Fruit fly (Drosophila melanogaster) whole organism, pupa: ENCODE measurements around the gene Uba5.

Experiments used
- CG13204 ChIP-seq: fragments of 200-800 bp; sonication (Bioruptor generic); optimal IDR thresholded peaks from 2 replicates; lab custom pipeline; 2018; ENCODE audit warnings: missing biosample characterization, mild to moderate bottlenecking, missing genetic modification characterization, moderate library complexity
- CG15710 ChIP-seq: fragments of 200-800 bp; sonication (Bioruptor generic); optimal IDR thresholded peaks from 2 replicates; lab custom pipeline; 2018; ENCODE audit warnings: missing biosample characterization, mild to moderate bottlenecking, missing genetic modification characterization, moderate library complexity
- CG17806 ChIP-seq: fragments of 200-800 bp; sonication (Bioruptor generic); optimal IDR thresholded peaks from 2 replicates; lab custom pipeline; 2018; ENCODE audit warnings: missing biosample characterization, mild to moderate bottlenecking, missing genetic modification characterization, moderate library complexity
- CG32121 ChIP-seq: fragments of 200-800 bp; sonication (Bioruptor generic); IDR thresholded peaks from 2 replicates; pipeline ENCODE4 v1.3.6; 2022; ENCODE audit warnings: missing biosample characterization, missing genetic modification characterization
- CG34367 ChIP-seq: fragments of 200-800 bp; sonication (Bioruptor generic); optimal IDR thresholded peaks from 2 replicates; lab custom pipeline; 2018; ENCODE audit warnings: missing biosample characterization, mild to moderate bottlenecking, missing genetic modification characterization
- CG4496 ChIP-seq: fragments of 200-800 bp; sonication (Bioruptor generic); IDR thresholded peaks from 3 replicates; pipeline ENCODE4 v1.3.6; 2022; ENCODE audit warnings: missing biosample characterization, missing genetic modification characterization
- EcR ChIP-seq: fragments of 200-800 bp; sonication (Bioruptor generic); optimal IDR thresholded peaks from 3 replicates; lab custom pipeline; 2019; ENCODE audit warnings: missing biosample characterization, missing genetic modification characterization, mild to moderate bottlenecking, moderate library complexity, missing genetic modification reagents
- Ets98B ChIP-seq: fragments of 200-800 bp; sonication (Bioruptor generic); IDR thresholded peaks from 2 replicates; pipeline ENCODE4 v1.3.6; 2022; ENCODE audit warnings: missing biosample characterization, missing genetic modification characterization
- Pif1A ChIP-seq: fragments of 200-800 bp; sonication (Bioruptor generic); optimal IDR thresholded peaks from 3 replicates; lab custom pipeline; 2016; ENCODE audit warnings: missing biosample characterization, missing genetic modification characterization
- Pif1B ChIP-seq: fragments of 200-800 bp; sonication (Bioruptor generic); optimal IDR thresholded peaks from 3 replicates; lab custom pipeline; 2016; ENCODE audit warnings: missing biosample characterization, missing genetic modification characterization
- fd96Ca ChIP-seq: fragments of 200-800 bp; sonication (Bioruptor generic); IDR thresholded peaks from 3 replicates; pipeline ENCODE4 v1.3.6; 2022; ENCODE audit warnings: missing biosample characterization, missing genetic modification characterization
- gl ChIP-seq: fragments of 200-800 bp; sonication (Bioruptor generic); optimal IDR thresholded peaks from 2 replicates; lab custom pipeline; 2018; ENCODE audit warnings: missing biosample characterization, mild to moderate bottlenecking, missing genetic modification characterization
- rn ChIP-seq: fragments of 200-800 bp; sonication (Bioruptor generic); IDR thresholded peaks from 2 replicates; pipeline ENCODE4 v1.3.6; 2022; ENCODE audit warnings: missing biosample characterization, missing genetic modification characterization

DNA sequence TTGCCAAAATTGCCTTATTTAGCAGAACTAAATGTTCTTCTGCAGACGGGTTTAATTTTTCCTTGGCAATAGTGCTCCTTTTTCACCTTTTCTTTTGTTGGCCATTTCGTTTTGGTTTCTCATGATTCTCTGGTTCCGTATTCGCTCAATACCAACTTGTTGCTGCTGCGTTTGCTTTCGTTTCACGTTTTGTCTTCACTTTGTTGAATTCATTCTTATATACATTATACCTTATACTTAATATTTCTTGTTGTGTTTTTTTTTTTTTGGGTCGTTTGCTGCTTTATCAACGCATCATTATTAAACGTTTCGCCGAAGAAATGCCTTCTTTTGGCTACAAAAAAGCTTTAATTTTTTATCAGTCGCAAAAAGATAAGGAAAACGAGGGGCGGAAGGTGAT, 12.9 kb downstream of the Uba5 start:
- TF ChIP-seq Ets98B (GFP tag; lab: Robert Waterston, UW) (no peak), gl (tag; lab: Kevin White, UChicago) (no peak), CG4496 (GFP tag; lab: Robert Waterston, UW) (no peak), rn (GFP tag; lab: Robert Waterston, UW) (no peak), CG17806 (tag; lab: Kevin White, UChicago) (no peak), fd96Ca (GFP tag; lab: Robert Waterston, UW) (no peak), EcR (no peak), CG13204 (no peak), CG32121 (GFP tag; lab: Robert Waterston, UW) (no peak), CG15710 (no peak), CG34367 (tag; lab: Kevin White, UChicago) (no peak), Pif1B (GFP tag; lab: Kevin White, UChicago) (no peak), Pif1A (GFP tag; lab: Kevin White, UChicago) (no peak)
